Worm (Caenorhabditis elegans): Measurements from ENCODE around the gene C13F10.1.

The C13F10.1 gene

ce11 chrV:7197036-7197435, 26.8 kb upstream of the C13F10.1 start:
- TF ChIP-seq klf-2 (GFP tag; conservative IDR thresholded peaks at IDR 0.05) (no peak), tab-1 (GFP tag; IDR thresholded peaks at IDR 0.05) (no peak), flt-1 (GFP tag; IDR thresholded peaks at IDR 0.05) (no peak), ztf-29 (GFP tag; IDR thresholded peaks at IDR 0.05) (no peak), ref-1 (GFP tag; conservative IDR thresholded peaks at IDR 0.05) (no peak), ztf-23 (GFP tag; IDR thresholded peaks at IDR 0.05) (no peak)

- TF ChIP-seq klf-2 (GFP tag; conservative IDR thresholded peaks at IDR 0.05), result no peak
- TF ChIP-seq ref-1 (GFP tag; conservative IDR thresholded peaks at IDR 0.05), result no peak
- TF ChIP-seq ztf-23 (GFP tag; IDR thresholded peaks at IDR 0.05), result no peak
- no peak for TF ChIP-seq med-1 (GFP tag; optimal IDR thresholded peaks at IDR 0.05; ENCODE audit: insufficient read depth)
- TF ChIP-seq cog-1 (tag; optimal IDR thresholded peaks at IDR 0.05), result no peak
- no peak for TF ChIP-seq flt-1 (GFP tag; IDR thresholded peaks at IDR 0.05)
- no peak for TF ChIP-seq tab-1 (GFP tag; IDR thresholded peaks at IDR 0.05)
- TF ChIP-seq ztf-29 (GFP tag; IDR thresholded peaks at IDR 0.05), result no peak
- no peak for TF ChIP-seq T22C8.4 (GFP tag; IDR thresholded peaks at IDR 0.05)
These were observed 25.5 kb upstream of the C13F10.1 start for ce11 chrV:7198403-7198802.

- TF ChIP-seq tab-1 (GFP tag; IDR thresholded peaks at IDR 0.05) (no peak), flt-1 (GFP tag; IDR thresholded peaks at IDR 0.05) (no peak), ref-1 (GFP tag; conservative IDR thresholded peaks at IDR 0.05) (no peak), cog-1 (tag; optimal IDR thresholded peaks at IDR 0.05) (no peak), ztf-23 (GFP tag; IDR thresholded peaks at IDR 0.05) (no peak), T22C8.4 (GFP tag; IDR thresholded peaks at IDR 0.05) (no peak)
These were observed 24.8 kb upstream of the C13F10.1 start for ce11 chrV:7199077-7199476.

ce11 chrV:7199932-7200331, 23.9 kb upstream of the C13F10.1 start, which contains the start of gene F09G2.1:
TSS of gene F09G2.1 (plus strand) at chrV:7200232.
- no peak for TF ChIP-seq klf-2 (GFP tag; conservative IDR thresholded peaks at IDR 0.05)
- no peak for TF ChIP-seq ref-1 (GFP tag; conservative IDR thresholded peaks at IDR 0.05)
- no peak for TF ChIP-seq med-1 (GFP tag; optimal IDR thresholded peaks at IDR 0.05; ENCODE audit: insufficient read depth)
- TF ChIP-seq cog-1 (tag; optimal IDR thresholded peaks at IDR 0.05), result no peak
- no peak for TF ChIP-seq ztf-29 (GFP tag; IDR thresholded peaks at IDR 0.05)
- no peak for TF ChIP-seq flt-1 (GFP tag; IDR thresholded peaks at IDR 0.05)
- no peak for TF ChIP-seq T22C8.4 (GFP tag; IDR thresholded peaks at IDR 0.05)
- no peak for TF ChIP-seq ztf-23 (GFP tag; IDR thresholded peaks at IDR 0.05)
- no peak for TF ChIP-seq tab-1 (GFP tag; IDR thresholded peaks at IDR 0.05)

- TF ChIP-seq med-1 (GFP tag; optimal IDR thresholded peaks at IDR 0.05; ENCODE audit: insufficient read depth), result no peak
- no peak for TF ChIP-seq ztf-23 (GFP tag; IDR thresholded peaks at IDR 0.05)
- no peak for TF ChIP-seq ztf-29 (GFP tag; IDR thresholded peaks at IDR 0.05)
- no peak for TF ChIP-seq cog-1 (tag; optimal IDR thresholded peaks at IDR 0.05)
- no peak for TF ChIP-seq flt-1 (GFP tag; IDR thresholded peaks at IDR 0.05)
- TF ChIP-seq ref-1 (GFP tag; conservative IDR thresholded peaks at IDR 0.05), result no peak
- no peak for TF ChIP-seq T22C8.4 (GFP tag; IDR thresholded peaks at IDR 0.05)
- TF ChIP-seq tab-1 (GFP tag; IDR thresholded peaks at IDR 0.05), result no peak
- no peak for TF ChIP-seq klf-2 (GFP tag; conservative IDR thresholded peaks at IDR 0.05)
These were observed 22.5 kb upstream of the C13F10.1 start for ce11 chrV:7201353-7201752.

ce11 chrV:7209001-7209400, 14.9 kb upstream of the C13F10.1 start:
- TF ChIP-seq tab-1 (GFP tag; IDR thresholded peaks at IDR 0.05) (no peak), klf-2 (GFP tag; conservative IDR thresholded peaks at IDR 0.05) (no peak), ztf-29 (GFP tag; IDR thresholded peaks at IDR 0.05) (no peak), cog-1 (tag; optimal IDR thresholded peaks at IDR 0.05) (no peak), T22C8.4 (GFP tag; IDR thresholded peaks at IDR 0.05) (no peak), flt-1 (GFP tag; IDR thresholded peaks at IDR 0.05) (no peak), med-1 (GFP tag; optimal IDR thresholded peaks at IDR 0.05; ENCODE audit: insufficient read depth) (no peak), ztf-23 (GFP tag; IDR thresholded peaks at IDR 0.05) (no peak), ref-1 (GFP tag; conservative IDR thresholded peaks at IDR 0.05) (no peak)

ce11 chrV:7214802-7215201, 9.1 kb upstream of the C13F10.1 start, which contains the start of gene soap-1:
TSS of gene soap-1 (minus strand) at chrV:7214902.
- no peak for TF ChIP-seq ztf-23 (GFP tag; IDR thresholded peaks at IDR 0.05)
- no peak for TF ChIP-seq med-1 (GFP tag; optimal IDR thresholded peaks at IDR 0.05; ENCODE audit: insufficient read depth)
- no peak for TF ChIP-seq T22C8.4 (GFP tag; IDR thresholded peaks at IDR 0.05)
- no peak for TF ChIP-seq ref-1 (GFP tag; conservative IDR thresholded peaks at IDR 0.05)
- no peak for TF ChIP-seq cog-1 (tag; optimal IDR thresholded peaks at IDR 0.05)

ce11 chrV:7216016-7216415, 7.9 kb upstream of the C13F10.1 start:
- TF ChIP-seq med-1 (GFP tag; optimal IDR thresholded peaks at IDR 0.05; ENCODE audit: insufficient read depth), result no peak
- no peak for TF ChIP-seq tab-1 (GFP tag; IDR thresholded peaks at IDR 0.05)
- TF ChIP-seq ztf-29 (GFP tag; IDR thresholded peaks at IDR 0.05), result no peak
- TF ChIP-seq klf-2 (GFP tag; conservative IDR thresholded peaks at IDR 0.05), result no peak
- TF ChIP-seq ztf-23 (GFP tag; IDR thresholded peaks at IDR 0.05), result no peak
- no peak for TF ChIP-seq T22C8.4 (GFP tag; IDR thresholded peaks at IDR 0.05)
- no peak for TF ChIP-seq flt-1 (GFP tag; IDR thresholded peaks at IDR 0.05)
- no peak for TF ChIP-seq ref-1 (GFP tag; conservative IDR thresholded peaks at IDR 0.05)
- no peak for TF ChIP-seq cog-1 (tag; optimal IDR thresholded peaks at IDR 0.05)

ce11 chrV:7218988-7219387, 4.9 kb upstream of the C13F10.1 start, which contains the start of gene C13F10.5:
TSS of gene C13F10.5 (minus strand) at chrV:7219088.
- TF ChIP-seq flt-1 (GFP tag; IDR thresholded peaks at IDR 0.05), result no peak
- TF ChIP-seq med-1 (GFP tag; optimal IDR thresholded peaks at IDR 0.05; ENCODE audit: insufficient read depth), result no peak
- TF ChIP-seq T22C8.4 (GFP tag; IDR thresholded peaks at IDR 0.05), result no peak
- TF ChIP-seq ztf-29 (GFP tag; IDR thresholded peaks at IDR 0.05), result no peak

- TF ChIP-seq flt-1 (GFP tag; IDR thresholded peaks at IDR 0.05) (no peak), tab-1 (GFP tag; IDR thresholded peaks at IDR 0.05) (no peak), cog-1 (tag; optimal IDR thresholded peaks at IDR 0.05) (no peak), ref-1 (GFP tag; conservative IDR thresholded peaks at IDR 0.05) (no peak), ztf-23 (GFP tag; IDR thresholded peaks at IDR 0.05) (no peak), T22C8.4 (GFP tag; IDR thresholded peaks at IDR 0.05) (no peak), med-1 (GFP tag; optimal IDR thresholded peaks at IDR 0.05; ENCODE audit: insufficient read depth) (no peak), ztf-29 (GFP tag; IDR thresholded peaks at IDR 0.05) (no peak), klf-2 (GFP tag; conservative IDR thresholded peaks at IDR 0.05) (no peak)
These were observed 2.8 kb upstream of the C13F10.1 start, which contains the start of the genes C13F10.8, C13F10.6 and kxd-1 for ce11 chrV:7220973-7221519. TSS of gene C13F10.8 (minus strand) at chrV:7221023. TSS of gene C13F10.6 (minus strand) at chrV:7221039. TSS of gene kxd-1 (plus strand) at chrV:7221469.
